Fruit fly (Drosophila melanogaster) whole organism, embryonic: ENCODE data around the gene CG6511.

Experiments used
- Adf1 ChIP-seq: fragments of 200-800 bp; sonication (Bioruptor generic); IDR thresholded peaks from 2 replicates; pipeline ENCODE4 v1.3.6; 2022; ENCODE audit warnings: missing biosample characterization, missing genetic modification characterization
- Asciz ChIP-seq: fragments of 200-800 bp; sonication (Bioruptor generic); optimal IDR thresholded peaks from 2 replicates; lab custom pipeline; 2017; ENCODE audit warnings: missing biosample characterization, mild to moderate bottlenecking, missing genetic modification characterization, missing genetic modification reagents
- BEAF-32 ChIP-seq: fragments of 200-800 bp; sonication (Bioruptor generic); optimal IDR thresholded peaks from 3 replicates; lab custom pipeline; 2017; ENCODE audit warnings: missing biosample characterization, missing genetic modification characterization, mild to moderate bottlenecking, moderate library complexity, missing genetic modification reagents
- CG10565 ChIP-seq: fragments of 200-800 bp; sonication (Bioruptor generic); optimal IDR thresholded peaks from 3 replicates; lab custom pipeline; 2016; ENCODE audit warnings: missing biosample characterization, mild to moderate bottlenecking, missing genetic modification characterization
- CG13424 ChIP-seq: fragments of 200-800 bp; sonication (Bioruptor generic); optimal IDR thresholded peaks from 2 replicates; lab custom pipeline; 2019; ENCODE audit warnings: missing biosample characterization, mild to moderate bottlenecking, missing genetic modification characterization, moderate library complexity
- CG16813 ChIP-seq: fragments of 200-800 bp; sonication (Bioruptor generic); IDR thresholded peaks from 3 replicates; pipeline ENCODE4 v1.3.6; 2022; ENCODE audit warnings: missing biosample characterization, missing genetic modification characterization; ENCODE audit not compliant: partially characterized antibody
- CG17328 ChIP-seq: fragments of 200-800 bp; sonication (Bioruptor generic); IDR thresholded peaks from 2 replicates; pipeline ENCODE4 v1.3.6; 2022; ENCODE audit warnings: missing biosample characterization, missing genetic modification characterization
- CG17361 ChIP-seq: fragments of 200-800 bp; sonication (Bioruptor generic); IDR thresholded peaks from 3 replicates; pipeline ENCODE4 v1.3.6; 2022; ENCODE audit warnings: missing biosample characterization, missing genetic modification characterization
- CG2875 ChIP-seq: fragments of 200-800 bp; sonication (Bioruptor generic); optimal IDR thresholded peaks from 2 replicates; lab custom pipeline; 2017; ENCODE audit warnings: missing biosample characterization, mild to moderate bottlenecking, missing genetic modification characterization, missing genetic modification reagents
- CG3065 ChIP-seq: fragments of 200-800 bp; sonication (Bioruptor generic); optimal IDR thresholded peaks from 2 replicates; lab custom pipeline; 2016; ENCODE audit warnings: missing biosample characterization, missing genetic modification characterization
- CG34224 ChIP-seq: fragments of 200-800 bp; sonication (Bioruptor generic); IDR thresholded peaks from 3 replicates; pipeline ENCODE4 v1.3.6; 2022; ENCODE audit warnings: missing biosample characterization, missing genetic modification characterization; ENCODE audit not compliant: partially characterized antibody
- CG3726 ChIP-seq: fragments of 200-800 bp; sonication (Bioruptor generic); IDR thresholded peaks from 3 replicates; pipeline ENCODE4, ENCODE4 v1.3.6; 2022; ENCODE audit warnings: missing biosample characterization, missing genetic modification characterization
- CG4424 ChIP-seq: fragments of 200-800 bp; sonication (Bioruptor generic); optimal IDR thresholded peaks from 3 replicates; lab custom pipeline; 2016; ENCODE audit warnings: missing biosample characterization, missing genetic modification characterization
- CG6791 ChIP-seq: fragments of 200-800 bp; sonication (Bioruptor generic); IDR thresholded peaks from 3 replicates; pipeline ENCODE4 v1.3.6; 2022; ENCODE audit warnings: missing biosample characterization, missing genetic modification characterization; ENCODE audit not compliant: partially characterized antibody
- CG6854 ChIP-seq: fragments of 200-800 bp; sonication (Bioruptor generic); optimal IDR thresholded peaks from 3 replicates; lab custom pipeline; 2017; ENCODE audit warnings: missing biosample characterization, mild to moderate bottlenecking, missing genetic modification characterization
- CG8281 ChIP-seq: fragments of 200-800 bp; sonication (Bioruptor generic); optimal IDR thresholded peaks from 2 replicates; lab custom pipeline; 2018; ENCODE audit warnings: missing biosample characterization, mild to moderate bottlenecking, missing genetic modification characterization, moderate library complexity
- Dip2 ChIP-seq: fragments of 200-800 bp; sonication (Bioruptor generic); IDR thresholded peaks from 2 replicates; pipeline ENCODE4 v1.3.6; 2022; ENCODE audit warnings: missing biosample characterization, missing genetic modification characterization
- ERR ChIP-seq: fragments of 200-800 bp; sonication (Bioruptor generic); optimal IDR thresholded peaks from 2 replicates; lab custom pipeline; 2016; ENCODE audit warnings: missing biosample characterization, missing genetic modification characterization
- Fer2 ChIP-seq: fragments of 200-800 bp; sonication (Bioruptor generic); optimal IDR thresholded peaks from 2 replicates; lab custom pipeline; 2018; ENCODE audit warnings: missing biosample characterization, mild to moderate bottlenecking, missing genetic modification characterization, moderate library complexity
- HLH4C ChIP-seq: fragments of 200-800 bp; sonication (Bioruptor generic); IDR thresholded peaks from 3 replicates; pipeline ENCODE4 v1.3.6; 2022; ENCODE audit warnings: missing biosample characterization, missing genetic modification characterization; ENCODE audit not compliant: partially characterized antibody
- Hmr ChIP-seq: fragments of 200-800 bp; sonication (Bioruptor generic); optimal IDR thresholded peaks from 3 replicates; lab custom pipeline; 2017; ENCODE audit warnings: mild to moderate bottlenecking, missing biosample characterization, missing genetic modification reagents, missing genetic modification characterization
- Hr51 ChIP-seq, 2 experiments: fragments of 200-800 bp; sonication (Bioruptor generic); optimal IDR thresholded peaks; 2 replicates in 1 of 2; 3 replicates in 1 of 2; lab custom pipeline; 2016 to 2018; ENCODE audit warnings: missing biosample characterization in 2 of 2, missing genetic modification characterization in 2 of 2, mild to moderate bottlenecking in 1 of 2, moderate library complexity in 1 of 2
- Myb ChIP-seq: fragments of 200-800 bp; sonication (Bioruptor generic); optimal IDR thresholded peaks from 2 replicates; lab custom pipeline; 2016; ENCODE audit warnings: missing biosample characterization, missing genetic modification characterization
- Nf-YA ChIP-seq: fragments of 200-800 bp; sonication (Bioruptor generic); IDR thresholded peaks from 2 replicates; pipeline ENCODE4 v1.3.6; 2022; ENCODE audit warnings: missing biosample characterization, missing genetic modification characterization
- Nf-YC ChIP-seq: fragments of 200-800 bp; optimal IDR thresholded peaks from 3 replicates; lab custom pipeline; 2019; ENCODE audit warnings: missing biosample characterization, mild to moderate bottlenecking, missing genetic modification characterization, moderate library complexity
- Opbp ChIP-seq: fragments of 200-800 bp; sonication (Bioruptor generic); IDR thresholded peaks from 3 replicates; pipeline ENCODE4 v1.3.6; 2022; ENCODE audit warnings: missing biosample characterization, missing genetic modification characterization; ENCODE audit not compliant: partially characterized antibody
- Optix ChIP-seq: fragments of 200-800 bp; sonication (Bioruptor generic); IDR thresholded peaks from 3 replicates; pipeline ENCODE4 v1.3.6; 2022; ENCODE audit warnings: missing biosample characterization, missing genetic modification characterization
- Ptx1 ChIP-seq: fragments of 200-800 bp; sonication (Bioruptor generic); IDR thresholded peaks from 2 replicates; pipeline ENCODE4 v1.3.6; 2022; ENCODE audit warnings: missing biosample characterization, missing genetic modification characterization
- Rfx ChIP-seq: fragments of 200-800 bp; sonication (Bioruptor generic); IDR thresholded peaks from 2 replicates; pipeline ENCODE4 v1.3.6; 2022; ENCODE audit warnings: missing biosample characterization, missing genetic modification characterization
- Taf1 ChIP-seq: fragments of 200-800 bp; sonication (Bioruptor generic); IDR thresholded peaks from 2 replicates; pipeline ENCODE4 v1.3.6; 2022; ENCODE audit warnings: missing biosample characterization, missing genetic modification characterization
- amos ChIP-seq: fragments of 200-800 bp; sonication (Bioruptor generic); IDR thresholded peaks from 2 replicates; pipeline ENCODE4 v1.3.6; 2022; ENCODE audit warnings: missing biosample characterization, missing genetic modification characterization; ENCODE audit not compliant: partially characterized antibody
- exex ChIP-seq: fragments of 200-800 bp; sonication (Bioruptor generic); optimal IDR thresholded peaks from 4 replicates; lab custom pipeline; 2018; ENCODE audit warnings: missing biosample characterization, mild to moderate bottlenecking, missing genetic modification characterization, moderate library complexity
- ftz-f1 ChIP-seq: fragments of 200-800 bp; sonication (Bioruptor generic); optimal IDR thresholded peaks from 2 replicates; lab custom pipeline; 2016; ENCODE audit warnings: missing biosample characterization, missing genetic modification characterization
- gce ChIP-seq: fragments of 200-800 bp; sonication (Bioruptor generic); IDR thresholded peaks from 3 replicates; pipeline ENCODE4 v1.3.6; 2022; ENCODE audit warnings: missing biosample characterization, missing genetic modification characterization
- hkb ChIP-seq, 2 experiments: fragments of 200-800 bp in 1 of 2; fragments of >200 bp in 1 of 2; sonication (Bioruptor generic) in 1 of 2; IDR thresholded peaks in 1 of 2; optimal IDR thresholded peaks in 1 of 2; 2 replicates each; pipeline versions ENCODE4 v1.3.6 to Lab custom; 2017 to 2022; ENCODE audit warnings: missing biosample characterization in 1 of 2, missing genetic modification characterization in 1 of 2
- kah ChIP-seq: fragments of 200-800 bp; sonication (Bioruptor generic); optimal IDR thresholded peaks from 2 replicates; lab custom pipeline; 2018; ENCODE audit warnings: missing biosample characterization, mild to moderate bottlenecking, missing genetic modification characterization
- kay ChIP-seq: fragments of 200-800 bp; sonication (Bioruptor generic); optimal IDR thresholded peaks from 2 replicates; lab custom pipeline; 2016; ENCODE audit warnings: missing biosample characterization, missing genetic modification characterization
- lov ChIP-seq, 2 experiments: fragments of 200-800 bp in 1 of 2; fragments of >200 bp in 1 of 2; sonication (Bioruptor generic) in 1 of 2; IDR thresholded peaks in 1 of 2; optimal IDR thresholded peaks in 1 of 2; 2 replicates in 1 of 2; 3 replicates in 1 of 2; pipeline versions ENCODE4 v1.3.6 to Lab custom; 2017 to 2022; ENCODE audit warnings: missing biosample characterization in 1 of 2, missing genetic modification characterization in 1 of 2
- nom ChIP-seq: fragments of 200-800 bp; sonication (Bioruptor generic); optimal IDR thresholded peaks from 2 replicates; lab custom pipeline; 2017; ENCODE audit warnings: missing biosample characterization, missing genetic modification characterization, mild to moderate bottlenecking, moderate library complexity, missing genetic modification reagents
- odd ChIP-seq: fragments of 200-800 bp; sonication (Bioruptor generic); optimal IDR thresholded peaks from 2 replicates; lab custom pipeline; 2017; ENCODE audit warnings: missing biosample characterization, mild to moderate bottlenecking, missing genetic modification characterization
- seq ChIP-seq: fragments of 200-800 bp; sonication (Bioruptor generic); IDR thresholded peaks from 2 replicates; pipeline ENCODE4 v1.3.6; 2022; ENCODE audit warnings: missing biosample characterization, missing genetic modification characterization
- sna ChIP-seq: fragments of 200-800 bp; sonication (Bioruptor generic); IDR thresholded peaks from 2 replicates; pipeline ENCODE4 v1.3.6; 2022; ENCODE audit warnings: missing biosample characterization, missing genetic modification characterization; ENCODE audit not compliant: partially characterized antibody
- stwl ChIP-seq: fragments of 200-800 bp; sonication (Bioruptor generic); optimal IDR thresholded peaks from 3 replicates; lab custom pipeline; 2018; ENCODE audit warnings: missing biosample characterization, mild to moderate bottlenecking, missing genetic modification characterization, moderate library complexity
- tll ChIP-seq, 2 experiments: fragments of 200-800 bp in 1 of 2; fragments of >200 bp in 1 of 2; sonication (Bioruptor generic) in 1 of 2; optimal IDR thresholded peaks; 2 replicates each; lab custom pipeline; 2017 to 2019; ENCODE audit warnings: missing biosample characterization in 2 of 2, missing genetic modification characterization in 2 of 2, mild to moderate bottlenecking in 1 of 2, moderate library complexity in 1 of 2
- trem ChIP-seq: fragments of 200-800 bp; optimal IDR thresholded peaks from 3 replicates; lab custom pipeline; 2019; ENCODE audit warnings: missing biosample characterization, mild to moderate bottlenecking, missing genetic modification characterization, moderate library complexity
- wek ChIP-seq: fragments of 200-800 bp; sonication (Bioruptor generic); optimal IDR thresholded peaks from 3 replicates; lab custom pipeline; 2018; ENCODE audit warnings: missing biosample characterization, mild to moderate bottlenecking, missing genetic modification characterization, moderate library complexity

Gene CG6511

dm6 chr3L:8675545-8676084, 45.5 kb upstream of the CG6511 start, which contains the start of gene hry (continued):
- TF ChIP-seq odd = peak; percentile 64
- TF ChIP-seq CG13424 = peak; percentile 12
- TF ChIP-seq CG17361 (GFP tag; lab: Robert Waterston, UW) = peak; percentile 17; the same call in 1 of the 3 replicates
- peak; percentile 58; the same call in 1 of the 2 replicates for TF ChIP-seq amos (GFP tag; lab: Robert Waterston, UW)
- no peak for TF ChIP-seq CG2875 (GFP tag; lab: Kevin White, UChicago)
- TF ChIP-seq nom (GFP tag; lab: Kevin White, UChicago) = peak; percentile 87
- 0 out of 3 replicates have a peak, but pooled peaks have one; percentile 40 for TF ChIP-seq Optix (GFP tag; lab: Robert Waterston, UW)
- TF ChIP-seq CG6854 (GFP tag; lab: Kevin White, UChicago) = peak; percentile 48
- TF ChIP-seq CG4424 (GFP tag; lab: Kevin White, UChicago) = no peak
- peak; percentile 57; the same call in 1 of the 3 replicates for TF ChIP-seq gce (GFP tag; lab: Robert Waterston, UW)
- TF ChIP-seq trem (tag; lab: Kevin White, UChicago) = peak; percentile 11
- peak; percentile 29 for TF ChIP-seq exex
- TF ChIP-seq Adf1 (GFP tag; lab: Robert Waterston, UW) = peak; percentile 86
- peak; percentile 8; the same call in 1 of the 2 replicates for TF ChIP-seq seq (GFP tag; lab: Robert Waterston, UW)
- no peak for TF ChIP-seq sna (GFP tag; lab: Robert Waterston, UW)
- TF ChIP-seq CG3726 (GFP tag; lab: Robert Waterston, UW) = 0 out of 3 replicates have a peak, but pooled peaks have one; percentile 21
- TF ChIP-seq tll (GFP tag; optimal IDR thresholded peaks at IDR 0.05; lab: Kevin White, UChicago) = peak in 1 of 2 experiments; percentile 83
- no peak for TF ChIP-seq Nf-YA (GFP tag; lab: Robert Waterston, UW)
- peak; percentile 33 for TF ChIP-seq CG8281
- TF ChIP-seq HLH4C (GFP tag; lab: Robert Waterston, UW) = peak; percentile 61; the same call in 1 of the 3 replicates
- TF ChIP-seq lov (optimal IDR thresholded peaks at IDR 0.05; lab: Kevin White, UChicago) = no peak
- TF ChIP-seq lov (GFP tag; IDR thresholded peaks at IDR 0.05; lab: Robert Waterston, UW) = 0 out of 3 replicates have a peak, but pooled peaks have one; percentile 13
- TF ChIP-seq kah (GFP tag; lab: Kevin White, UChicago) = peak; percentile 28
- TF ChIP-seq hkb (optimal IDR thresholded peaks at IDR 0.05; lab: Kevin White, UChicago) = no peak
- TF ChIP-seq hkb (GFP tag; IDR thresholded peaks at IDR 0.05; lab: Robert Waterston, UW) = peak; percentile 66
- TF ChIP-seq ERR (GFP tag; lab: Kevin White, UChicago) = no peak
- no peak for TF ChIP-seq BEAF-32 (GFP tag; lab: Kevin White, UChicago)
- no peak for TF ChIP-seq CG3065 (GFP tag; lab: Kevin White, UChicago)
- 0 out of 2 replicates have a peak, but pooled peaks have one; percentile 29 for TF ChIP-seq Taf1 (GFP tag; lab: Robert Waterston, UW)
- TF ChIP-seq kay (GFP tag; lab: Kevin White, UChicago) = peak; percentile 89
- peak; percentile 41; the same call in 1 of the 3 replicates for TF ChIP-seq CG6791 (GFP tag; lab: Robert Waterston, UW)
- TF ChIP-seq Hr51 (GFP tag; optimal IDR thresholded peaks at IDR 0.05; lab: Kevin White, UChicago) = peak in 1 of 2 experiments; percentile 8
- TF ChIP-seq Nf-YC (tag; lab: Kevin White, UChicago) = peak; percentile 86
- peak; percentile 28; the same call in 1 of the 3 replicates for TF ChIP-seq CG34224 (GFP tag; lab: Robert Waterston, UW)
- TF ChIP-seq Rfx (GFP tag; lab: Robert Waterston, UW) = peak; percentile 30; the same call in 1 of the 2 replicates
- TF ChIP-seq Ptx1 (GFP tag; lab: Robert Waterston, UW) = no peak
- peak; percentile 10 for TF ChIP-seq stwl (tag; lab: Kevin White, UChicago)
- TF ChIP-seq Fer2 (tag; lab: Kevin White, UChicago) = no peak
- TF ChIP-seq Opbp (GFP tag; lab: Robert Waterston, UW) = peak; percentile 69; the same call in 2 of the 3 replicates
- TF ChIP-seq Myb (GFP tag; lab: Kevin White, UChicago) = no peak
- TF ChIP-seq Asciz (GFP tag; lab: Kevin White, UChicago) = no peak
- 0 out of 3 replicates have a peak, but pooled peaks have one; percentile 20 for TF ChIP-seq CG16813 (GFP tag; lab: Robert Waterston, UW)
- TF ChIP-seq ftz-f1 (GFP tag; lab: Kevin White, UChicago) = no peak
- no peak for TF ChIP-seq Dip2 (GFP tag; lab: Robert Waterston, UW)
- TF ChIP-seq CG17328 = no peak
- no peak for TF ChIP-seq CG10565
- TF ChIP-seq Hmr = peak; percentile 66
- peak; percentile 42 for TF ChIP-seq wek (GFP tag; lab: Kevin White, UChicago)
